Worm (Caenorhabditis elegans) whole organism, young adult: Measurements from ENCODE around the gene H40L08.7.
A peak's percentile ranks its signal among the peaks of the same experiment; 100 is the strongest.

Experiments
- B0035.1 ChIP-seq: sonication (generic microtip); optimal IDR thresholded peaks from 2 replicates; lab custom pipeline; 2016; ENCODE audit warnings: missing genetic modification characterization, mild to moderate bottlenecking, missing compliant biosample characterization, missing genotype, missing genetic modification reagents
- F37B4.10 ChIP-seq: fragments of 200-800 bp; sonication (Bioruptor generic); IDR thresholded peaks from 2 replicates; pipeline ENCODE4 v1.3.6; 2022; ENCODE audit warnings: missing genetic modification characterization, missing compliant biosample characterization
- F55B11.4 ChIP-seq: sonication (generic microtip); optimal IDR thresholded peaks from 2 replicates; lab custom pipeline; 2016; ENCODE audit warnings: missing compliant biosample characterization, missing genetic modification characterization, borderline replicate concordance; ENCODE audit not compliant: insufficient read depth
- K12H6.12 ChIP-seq: fragments of 200-800 bp; sonication (Bioruptor generic); optimal IDR thresholded peaks from 2 replicates; lab custom pipeline; 2018; ENCODE audit warnings: mild to moderate bottlenecking, missing genetic modification characterization, missing compliant biosample characterization
- Y56A3A.18 ChIP-seq: fragments of 200-800 bp; sonication (Bioruptor generic); IDR thresholded peaks from 2 replicates; pipeline ENCODE4 v1.3.6; 2022; ENCODE audit warnings: missing genetic modification reagents, missing genetic modification characterization, missing compliant biosample characterization
- ZK185.1 ChIP-seq: sonication (generic microtip); optimal IDR thresholded peaks from 2 replicates; lab custom pipeline; 2016; ENCODE audit warnings: mild to moderate bottlenecking, missing genetic modification characterization, missing compliant biosample characterization; ENCODE audit not compliant: poor library complexity, severe bottlenecking
- aptf-3 ChIP-seq: fragments of 200-800 bp; sonication (Bioruptor generic); IDR thresholded peaks from 2 replicates; pipeline ENCODE4 v1.3.6; 2022; ENCODE audit warnings: missing genetic modification characterization, missing compliant biosample characterization
- athp-1 ChIP-seq: sonication (generic microtip); optimal IDR thresholded peaks from 2 replicates; lab custom pipeline; 2017; ENCODE audit warnings: mild to moderate bottlenecking, missing genetic modification characterization, missing compliant biosample characterization
- attf-3 ChIP-seq: fragments of 200-800 bp; sonication (Bioruptor generic); conservative IDR thresholded peaks from 2 replicates; pipeline ENCODE4 v1.3.6; 2022; ENCODE audit warnings: missing genetic modification reagents, missing genetic modification characterization, missing compliant biosample characterization
- bed-1 ChIP-seq: fragments of 200-800 bp; sonication (Bioruptor generic); IDR thresholded peaks from 2 replicates; pipeline ENCODE4 v1.3.6; 2022; ENCODE audit warnings: missing genetic modification reagents, missing genetic modification characterization, missing compliant biosample characterization
- cebp-1 ChIP-seq, 2 experiments: fragments of 200-800 bp in 1 of 2; sonication (Bioruptor generic) in 1 of 2; sonication (generic microtip) in 1 of 2; IDR thresholded peaks in 1 of 2; optimal IDR thresholded peaks in 1 of 2; 2 replicates each; pipeline versions ENCODE4 v1.3.6 to Lab custom; 2017 to 2022; ENCODE audit warnings: missing compliant biosample characterization in 2 of 2, missing genetic modification characterization in 2 of 2, mild to moderate bottlenecking in 1 of 2, missing genetic modification reagents in 1 of 2, moderate library complexity in 1 of 2
- ceh-100 ChIP-seq: fragments of 200-800 bp; sonication (Bioruptor generic); IDR thresholded peaks from 2 replicates; pipeline ENCODE4 v1.3.6; 2022; ENCODE audit warnings: missing genetic modification reagents, missing genetic modification characterization, missing compliant biosample characterization
- ceh-58 ChIP-seq: fragments of 200-800 bp; sonication (Bioruptor generic); IDR thresholded peaks from 2 replicates; pipeline ENCODE4 v1.3.6; 2022; ENCODE audit warnings: missing genetic modification characterization, missing compliant biosample characterization
- ceh-79 ChIP-seq: sonication (generic microtip); optimal IDR thresholded peaks from 2 replicates; lab custom pipeline; 2017; ENCODE audit warnings: mild to moderate bottlenecking, missing genetic modification characterization, missing compliant biosample characterization
- ceh-91 ChIP-seq: fragments of 200-800 bp; sonication (Bioruptor generic); IDR thresholded peaks from 2 replicates; pipeline ENCODE4 v1.3.6; 2022; ENCODE audit warnings: missing genetic modification reagents, missing genetic modification characterization, missing compliant biosample characterization
- chd-7 ChIP-seq: sonication (generic microtip); optimal IDR thresholded peaks from 2 replicates; lab custom pipeline; 2016; ENCODE audit warnings: mild to moderate bottlenecking, missing genetic modification characterization, moderate library complexity, missing compliant biosample characterization
- dox-1 ChIP-seq: fragments of 200-800 bp; sonication (Bioruptor generic); IDR thresholded peaks from 2 replicates; pipeline ENCODE4 v1.3.6; 2022; ENCODE audit warnings: missing genetic modification reagents, missing genetic modification characterization, missing compliant biosample characterization
- egl-18 ChIP-seq: fragments of 200-800 bp; sonication (Bioruptor generic); IDR thresholded peaks from 2 replicates; pipeline ENCODE4 v1.3.6; 2022; ENCODE audit warnings: missing genetic modification reagents, missing genetic modification characterization, missing compliant biosample characterization
- egrh-3 ChIP-seq: fragments of 200-800 bp; sonication (Bioruptor generic); IDR thresholded peaks from 2 replicates; pipeline ENCODE4 v1.3.6; 2022; ENCODE audit warnings: missing genetic modification reagents, missing genetic modification characterization, missing compliant biosample characterization
- ekl-4 ChIP-seq: fragments of 200-800 bp; sonication (Bioruptor generic); IDR thresholded peaks from 2 replicates; pipeline ENCODE4 v1.3.6; 2022; ENCODE audit warnings: missing genetic modification reagents, missing genetic modification characterization, missing compliant biosample characterization
- ets-4 ChIP-seq: fragments of 200-800 bp; sonication (Bioruptor generic); optimal IDR thresholded peaks from 2 replicates; lab custom pipeline; 2018; ENCODE audit warnings: mild to moderate bottlenecking, missing genetic modification characterization, missing compliant biosample characterization
- fkh-3 ChIP-seq: sonication (generic microtip); optimal IDR thresholded peaks from 2 replicates; lab custom pipeline; 2016; ENCODE audit warnings: mild to moderate bottlenecking, missing genetic modification characterization, missing compliant biosample characterization
- hmg-20 ChIP-seq: fragments of 200-800 bp; sonication (Bioruptor generic); IDR thresholded peaks from 2 replicates; pipeline ENCODE4 v1.3.6; 2022; ENCODE audit warnings: missing genetic modification reagents, missing genetic modification characterization, missing compliant biosample characterization
- let-526 ChIP-seq: fragments of 200-800 bp; sonication (Bioruptor generic); IDR thresholded peaks from 2 replicates; pipeline ENCODE4 v1.3.6; 2022; ENCODE audit warnings: missing genetic modification reagents, missing genetic modification characterization, missing compliant biosample characterization
- lsl-1 ChIP-seq: fragments of 200-800 bp; sonication (Bioruptor generic); optimal IDR thresholded peaks from 2 replicates; lab custom pipeline; 2018; ENCODE audit warnings: mild to moderate bottlenecking, missing genetic modification characterization, moderate library complexity, missing compliant biosample characterization
- madf-10 ChIP-seq: sonication (generic microtip); optimal IDR thresholded peaks from 2 replicates; lab custom pipeline; 2016; ENCODE audit warnings: mild to moderate bottlenecking, missing genetic modification characterization, missing compliant biosample characterization
- madf-3 ChIP-seq: fragments of 200-800 bp; sonication (Bioruptor generic); IDR thresholded peaks from 2 replicates; pipeline ENCODE4 v1.3.6; 2022; ENCODE audit warnings: missing genetic modification reagents, missing genetic modification characterization, missing compliant biosample characterization
- madf-8 ChIP-seq: fragments of 200-800 bp; sonication (Bioruptor generic); conservative IDR thresholded peaks from 2 replicates; pipeline ENCODE4 v1.3.6; 2022; ENCODE audit warnings: missing genetic modification reagents, missing genetic modification characterization, missing compliant biosample characterization
- mel-28 ChIP-seq: sonication (generic microtip); optimal IDR thresholded peaks from 2 replicates; lab custom pipeline; 2016; ENCODE audit warnings: borderline replicate concordance, mild to moderate bottlenecking, missing genetic modification characterization, missing compliant biosample characterization
- mes-4 ChIP-seq: sonication (generic microtip); optimal IDR thresholded peaks from 2 replicates; lab custom pipeline; 2016; ENCODE audit warnings: missing genotype, missing genetic modification characterization, missing compliant biosample characterization
- mxl-1 ChIP-seq: sonication (generic microtip); optimal IDR thresholded peaks from 2 replicates; lab custom pipeline; 2016; ENCODE audit warnings: missing genetic modification characterization, missing compliant biosample characterization
- pbrm-1 ChIP-seq: fragments of 200-800 bp; sonication (Bioruptor generic); IDR thresholded peaks from 2 replicates; pipeline ENCODE4 v1.3.6; 2022; ENCODE audit warnings: missing genetic modification reagents, missing genetic modification characterization, missing compliant biosample characterization
- pha-4 ChIP-seq: fragments of 150-350 bp; sonication (generic microtip); optimal IDR thresholded peaks from 2 replicates; lab custom pipeline; 2014; ENCODE audit warnings: missing biosample characterization, missing genetic modification reagents, missing genetic modification characterization
- rpc-1 ChIP-seq, 2 experiments: fragments of 150-350 bp in 1 of 2; sonication (generic microtip) in 1 of 2; optimal IDR thresholded peaks; 2 replicates each; lab custom pipeline; 2014 to 2018; ENCODE audit warnings: missing biosample characterization in 1 of 2, missing genetic modification characterization in 1 of 2, missing genetic modification reagents in 1 of 2, missing genotype in 1 of 2
- sea-2 ChIP-seq: fragments of 200-800 bp; sonication (Bioruptor generic); IDR thresholded peaks from 2 replicates; pipeline ENCODE4 v1.3.6; 2022; ENCODE audit warnings: missing genetic modification characterization, missing compliant biosample characterization
- snpc-4 ChIP-seq, 5 experiments: fragments of 150-350 bp in 1 of 5; sonication (generic microtip) in 4 of 5; optimal IDR thresholded peaks; 2 replicates each; lab custom pipeline; 2014 to 2018; ENCODE audit warnings: missing genetic modification characterization in 5 of 5, missing biosample characterization in 3 of 5, antibody characterized with exemption in 2 of 5, mild to moderate bottlenecking in 2 of 5, missing compliant biosample characterization in 2 of 5, missing genotype in 2 of 5, moderate library complexity in 2 of 5, missing genetic modification reagents in 1 of 5
- sptf-2 ChIP-seq: fragments of 200-800 bp; sonication (Bioruptor generic); optimal IDR thresholded peaks from 2 replicates; lab custom pipeline; 2018; ENCODE audit warnings: mild to moderate bottlenecking, missing genetic modification characterization, missing compliant biosample characterization
- tbx-9 ChIP-seq: sonication (generic microtip); optimal IDR thresholded peaks from 2 replicates; lab custom pipeline; 2016; ENCODE audit warnings: borderline replicate concordance, missing genetic modification characterization, inconsistent platforms, missing compliant biosample characterization
- unc-130 ChIP-seq: sonication (generic microtip); optimal IDR thresholded peaks from 2 replicates; lab custom pipeline; 2016; ENCODE audit warnings: missing genetic modification reagents, missing genetic modification characterization, missing compliant biosample characterization
- zfh-2 ChIP-seq: fragments of 200-800 bp; sonication (Bioruptor generic); conservative IDR thresholded peaks from 2 replicates; pipeline ENCODE4 v1.3.6; 2022; ENCODE audit warnings: missing genetic modification reagents, missing genetic modification characterization, missing compliant biosample characterization
- ztf-25 ChIP-seq: fragments of 200-800 bp; sonication (Bioruptor generic); IDR thresholded peaks from 2 replicates; pipeline ENCODE4 v1.3.6; 2022; ENCODE audit warnings: missing genetic modification reagents, missing genetic modification characterization, missing compliant biosample characterization
- ztf-26 ChIP-seq: sonication (generic microtip); optimal IDR thresholded peaks from 2 replicates; lab custom pipeline; 2017; ENCODE audit warnings: missing genetic modification characterization, missing compliant biosample characterization

H40L08.7 gene

DNA sequence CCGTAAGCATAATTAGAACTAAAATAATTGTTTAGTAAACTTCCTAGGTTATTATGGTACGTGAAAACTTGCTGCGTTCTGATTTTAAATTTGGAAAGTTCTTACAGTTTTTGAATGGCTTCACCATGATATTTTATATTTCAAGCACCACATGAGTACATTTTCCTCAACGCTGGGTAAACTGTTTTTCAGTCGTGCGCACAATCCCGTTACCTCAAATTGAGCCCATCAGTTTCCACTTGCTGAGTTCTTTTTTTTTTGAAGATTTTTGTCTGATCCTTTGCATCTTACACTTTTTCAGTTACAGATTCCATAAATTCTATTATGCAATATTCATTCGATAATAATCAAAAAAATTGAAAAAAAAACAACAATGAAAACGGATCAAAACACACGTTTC, 43.0 kb upstream of the H40L08.7 start:
- TF ChIP-seq madf-8 (GFP tag; lab: Robert Waterston, UW) (no peak), egl-18 (no peak), ceh-91 (no peak), rpc-1 (optimal IDR thresholded peaks at IDR 0.05; lab: Kevin White, UChicago) (no peak), rpc-1 (tag; optimal IDR thresholded peaks at IDR 0.05; lab: Kevin White, UChicago) (no peak), lsl-1 (GFP tag; lab: Kevin White, UChicago) (no peak), egrh-3 (GFP tag; lab: Robert Waterston, UW) (no peak), bed-1 (GFP tag; lab: Robert Waterston, UW) (no peak), unc-130 (GFP tag; lab: Kevin White, UChicago) (no peak), ceh-79 (tag; lab: Kevin White, UChicago) (no peak), zfh-2 (GFP tag; lab: Robert Waterston, UW) (no peak), mxl-1 (tag; lab: Kevin White, UChicago) (no peak), mel-28 (tag; lab: Kevin White, UChicago) (no peak), madf-3 (GFP tag; lab: Robert Waterston, UW) (no peak), sptf-2 (GFP tag; lab: Kevin White, UChicago) (no peak), let-526 (GFP tag; lab: Robert Waterston, UW) (no peak), F55B11.4 (tag; lab: Kevin White, UChicago) (no peak), attf-3 (GFP tag; lab: Robert Waterston, UW) (no peak), dox-1 (GFP tag; lab: Robert Waterston, UW) (no peak)

DNA sequence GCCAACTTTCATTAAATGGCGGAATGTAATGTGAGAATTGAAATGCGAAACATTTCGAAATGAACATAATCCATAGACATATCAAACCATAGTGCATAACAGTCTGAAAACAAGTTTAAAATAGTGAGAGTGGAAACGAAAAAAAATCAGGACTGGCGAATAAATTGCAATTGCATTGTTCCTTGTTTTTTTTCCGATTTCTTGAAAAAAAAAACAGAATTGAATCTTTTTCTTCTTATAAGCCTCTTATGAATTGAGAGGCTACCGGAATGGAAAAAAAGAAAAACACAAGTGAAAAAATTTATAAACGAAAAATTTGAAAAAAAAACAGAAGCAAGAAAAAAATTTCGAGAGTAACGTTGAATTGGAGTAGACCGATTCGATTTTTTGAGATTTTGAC, 39.0 kb upstream of the H40L08.7 start, which contains the start of gene R07D5.2:
R07D5.2 (minus strand) TSS at position 101 of the 400 bp plus-strand sequence.
- TF ChIP-seq sptf-2 (GFP tag; lab: Kevin White, UChicago) (no peak), K12H6.12 (tag; lab: Kevin White, UChicago) (no peak), madf-3 (GFP tag; lab: Robert Waterston, UW) (no peak), Y56A3A.18 (GFP tag; lab: Robert Waterston, UW) (no peak)

DNA sequence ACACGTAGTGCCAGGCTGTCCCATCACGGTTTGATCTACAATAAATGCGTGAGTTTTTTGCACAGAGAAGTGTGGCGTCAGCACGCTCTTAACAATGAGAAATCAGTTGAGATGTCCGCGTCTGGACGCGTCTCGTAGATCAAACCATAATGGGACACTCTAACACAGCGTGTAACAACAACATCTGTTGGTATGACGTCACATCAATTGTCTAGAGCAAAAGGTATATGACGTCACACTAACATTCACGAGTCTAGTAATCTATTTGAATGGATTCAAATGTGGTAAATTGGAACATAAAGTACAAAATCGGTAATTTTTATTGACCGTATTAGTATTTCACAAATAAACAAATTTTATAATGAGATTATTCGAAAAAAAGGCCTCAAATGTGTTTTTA, 38.2 kb upstream of the H40L08.7 start:
- no peak for TF ChIP-seq ceh-100
- TF ChIP-seq mes-4 (tag; lab: Kevin White, UChicago) = no peak
- TF ChIP-seq fkh-3 (tag; lab: Kevin White, UChicago) = no peak

DNA sequence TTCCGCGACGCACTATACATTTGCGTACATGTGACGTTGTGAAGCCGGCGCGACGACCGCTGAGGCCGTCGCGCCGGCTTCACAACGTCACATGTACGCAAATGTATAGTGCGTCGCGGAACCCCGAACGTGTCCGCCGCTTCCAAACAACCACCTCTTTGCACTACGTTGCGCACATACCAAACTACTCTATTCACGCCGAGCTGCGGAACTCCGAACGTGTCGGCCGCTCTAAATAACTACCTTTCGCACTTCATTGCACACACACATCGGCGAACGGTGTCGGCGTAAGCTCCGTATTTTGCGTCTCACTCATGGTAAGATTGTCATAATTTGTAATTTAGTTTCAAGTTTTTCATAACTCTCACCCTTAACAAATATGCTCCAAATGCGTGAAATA, 34.6 kb upstream of the H40L08.7 start:
- TF ChIP-seq ets-4 (GFP tag; lab: Kevin White, UChicago) = no peak
- TF ChIP-seq aptf-3 (GFP tag; lab: Robert Waterston, UW) = no peak
- TF ChIP-seq ztf-25 (GFP tag; lab: Robert Waterston, UW) = 0 out of 2 replicates have a peak, but pooled peaks have one; percentile 32
- TF ChIP-seq sea-2 = no peak
- no peak for TF ChIP-seq ztf-26 (tag; lab: Kevin White, UChicago)
- TF ChIP-seq hmg-20 (GFP tag; lab: Robert Waterston, UW) = no peak
- no peak for TF ChIP-seq cebp-1 (GFP tag; IDR thresholded peaks at IDR 0.05; lab: Robert Waterston, UW)
- TF ChIP-seq cebp-1 (tag; optimal IDR thresholded peaks at IDR 0.05; lab: Kevin White, UChicago) = no peak
- TF ChIP-seq pbrm-1 (GFP tag; lab: Robert Waterston, UW) = no peak
- no peak for TF ChIP-seq F37B4.10 (GFP tag; lab: Robert Waterston, UW)
- TF ChIP-seq fkh-3 (tag; lab: Kevin White, UChicago) = no peak
- TF ChIP-seq tbx-9 (tag; lab: Kevin White, UChicago) = no peak
- no peak for TF ChIP-seq ceh-79 (tag; lab: Kevin White, UChicago)
- TF ChIP-seq madf-10 (tag; lab: Kevin White, UChicago) = no peak
- TF ChIP-seq chd-7 (tag; lab: Kevin White, UChicago) = no peak
- TF ChIP-seq mxl-1 (tag; lab: Kevin White, UChicago) = no peak
- TF ChIP-seq ceh-58 (GFP tag; lab: Robert Waterston, UW) = 0 out of 2 replicates have a peak, but pooled peaks have one; percentile 41
- TF ChIP-seq snpc-4 (GFP tag; optimal IDR thresholded peaks at IDR 0.05; lab: Kevin White, UChicago) = no peak
- TF ChIP-seq snpc-4 (tag; optimal IDR thresholded peaks at IDR 0.05; lab: Kevin White, UChicago) = peak in 2 of 4 experiments; percentile 34 to 71
- TF ChIP-seq B0035.1 (tag; lab: Kevin White, UChicago) = no peak
- no peak for TF ChIP-seq ekl-4 (GFP tag; lab: Robert Waterston, UW)
- TF ChIP-seq athp-1 (tag; lab: Kevin White, UChicago) = no peak
- TF ChIP-seq ZK185.1 (tag; lab: Kevin White, UChicago) = no peak
- TF ChIP-seq pha-4 = no peak
